Worm (Caenorhabditis elegans): Measurements from ENCODE around the gene fbxa-164.

fbxa-164 gene

ce11 chrII:1603049-1603448 lies 10.8 kb downstream of the fbxa-164 start:
- no peak for TF ChIP-seq aly-2 (tag; optimal IDR thresholded peaks at IDR 0.05)
- TF ChIP-seq lsy-12 (tag; optimal IDR thresholded peaks at IDR 0.05), result no peak
- no peak for TF ChIP-seq ZK546.5 (tag; optimal IDR thresholded peaks at IDR 0.05)
- TF ChIP-seq sea-2 (GFP tag; optimal IDR thresholded peaks at IDR 0.05), result no peak
- no peak for TF ChIP-seq elt-2 (tag; optimal IDR thresholded peaks at IDR 0.05)
- TF ChIP-seq nhr-67 (tag; optimal IDR thresholded peaks at IDR 0.05), result no peak
- no peak for TF ChIP-seq ztf-11 (tag; optimal IDR thresholded peaks at IDR 0.05)

ce11 chrII:1601507-1601906 lies 12.4 kb downstream of the fbxa-164 start, which contains the start of gene bath-47:
Gene bath-47, plus strand, starts transcription at chrII:1601811.
- TF ChIP-seq pqm-1 (tag; optimal IDR thresholded peaks at IDR 0.05) (peak; percentile 36), nhr-28 (tag; optimal IDR thresholded peaks at IDR 0.05) (no peak), elt-2 (tag; optimal IDR thresholded peaks at IDR 0.05) (peak; percentile 59)

- no peak for TF ChIP-seq nhr-237 (tag; optimal IDR thresholded peaks at IDR 0.05)
- no peak for TF ChIP-seq ztf-11 (tag; optimal IDR thresholded peaks at IDR 0.05)
- TF ChIP-seq R02D3.7 (tag; optimal IDR thresholded peaks at IDR 0.05), result no peak
- no peak for TF ChIP-seq tbx-2 (tag; optimal IDR thresholded peaks at IDR 0.05)
- TF ChIP-seq jun-1 (tag; optimal IDR thresholded peaks at IDR 0.05), result no peak
- TF ChIP-seq nhr-12 (tag; optimal IDR thresholded peaks at IDR 0.05), result no peak
- no peak for TF ChIP-seq fkh-2 (tag; optimal IDR thresholded peaks at IDR 0.05)
- no peak for TF ChIP-seq ama-1 (optimal IDR thresholded peaks at IDR 0.05)
Observed at ce11 chrII:1600661-1601060, 13.2 kb downstream of the fbxa-164 start, which contains the start of gene bath-26. Gene bath-26, minus strand, starts transcription at chrII:1600761.

- peak; percentile 49 for TF ChIP-seq pqm-1 (tag; optimal IDR thresholded peaks at IDR 0.05)
- TF ChIP-seq lin-15B (tag; optimal IDR thresholded peaks at IDR 0.05), result no peak
- peak; percentile 73 for TF ChIP-seq elt-2 (tag; optimal IDR thresholded peaks at IDR 0.05)
- TF ChIP-seq nhr-11 (tag; optimal IDR thresholded peaks at IDR 0.05), result no peak
- no peak for TF ChIP-seq ceh-82 (tag; optimal IDR thresholded peaks at IDR 0.05)
- TF ChIP-seq sea-2 (GFP tag; optimal IDR thresholded peaks at IDR 0.05), result no peak
- no peak for TF ChIP-seq hmg-11 (tag; optimal IDR thresholded peaks at IDR 0.05)
Observed at ce11 chrII:1597101-1598088, 16.5 kb downstream of the fbxa-164 start, which contains the start of gene bath-46. Gene bath-46, plus strand, starts transcription at chrII:1597906.

ce11 chrII:1595137-1595536 lies 18.7 kb downstream of the fbxa-164 start, which contains the start of gene clec-20:
Gene clec-20, minus strand, starts transcription at chrII:1595237.
- TF ChIP-seq egl-5 (tag; optimal IDR thresholded peaks at IDR 0.05) (no peak), lin-15B (tag; optimal IDR thresholded peaks at IDR 0.05) (no peak), unc-39 (tag; optimal IDR thresholded peaks at IDR 0.05) (no peak)

- TF ChIP-seq fkh-10 (GFP tag; optimal IDR thresholded peaks at IDR 0.05) (no peak), hmg-11 (tag; optimal IDR thresholded peaks at IDR 0.05) (no peak), fkh-2 (tag; optimal IDR thresholded peaks at IDR 0.05) (no peak), nhr-11 (tag; optimal IDR thresholded peaks at IDR 0.05) (no peak), snpc-4 (tag; optimal IDR thresholded peaks at IDR 0.05) (no peak), nhr-76 (tag; optimal IDR thresholded peaks at IDR 0.05) (no peak), elt-1 (tag; optimal IDR thresholded peaks at IDR 0.05) (no peak)
Observed at ce11 chrII:1589845-1590244, 24.0 kb downstream of the fbxa-164 start, which contains the start of gene T07H3.7. Gene T07H3.7, minus strand, starts transcription at chrII:1589945.

- TF ChIP-seq ztf-4 (tag; optimal IDR thresholded peaks at IDR 0.05), result no peak
- no peak for TF ChIP-seq egl-27 (tag; optimal IDR thresholded peaks at IDR 0.05)
- no peak for TF ChIP-seq fkh-10 (GFP tag; optimal IDR thresholded peaks at IDR 0.05)
- TF ChIP-seq nhr-23 (tag; optimal IDR thresholded peaks at IDR 0.05), result no peak
- TF ChIP-seq pha-4 (tag; optimal IDR thresholded peaks at IDR 0.05), result no peak
- TF ChIP-seq egl-5 (tag; optimal IDR thresholded peaks at IDR 0.05), result no peak
- TF ChIP-seq nhr-28 (tag; optimal IDR thresholded peaks at IDR 0.05), result no peak
- TF ChIP-seq ztf-11 (tag; optimal IDR thresholded peaks at IDR 0.05), result no peak
- no peak for TF ChIP-seq elt-3 (tag; optimal IDR thresholded peaks at IDR 0.05)
- TF ChIP-seq jun-1 (tag; optimal IDR thresholded peaks at IDR 0.05), result no peak
- no peak for TF ChIP-seq elt-1 (tag; optimal IDR thresholded peaks at IDR 0.05)
- TF ChIP-seq ceh-16 (tag; optimal IDR thresholded peaks at IDR 0.05), result no peak
- no peak for TF ChIP-seq unc-39 (tag; optimal IDR thresholded peaks at IDR 0.05)
- TF ChIP-seq nfya-1 (tag; optimal IDR thresholded peaks at IDR 0.05; ENCODE audit: insufficient read depth), result no peak
Observed at ce11 chrII:1586305-1586704, 27.6 kb downstream of the fbxa-164 start, which contains the start of gene T07H3.8. Gene T07H3.8, plus strand, starts transcription at chrII:1586605.

Measured in whole organism, L3 larva.